Fruit fly (Drosophila melanogaster) whole organism, pupa: ENCODE measurements around the gene PIG-Wb.

Experiments used
- CG15710 ChIP-seq: fragments of 200-800 bp; sonication (Bioruptor generic); optimal IDR thresholded peaks from 2 replicates; lab custom pipeline; 2018; ENCODE audit warnings: missing biosample characterization, mild to moderate bottlenecking, missing genetic modification characterization, moderate library complexity
- CG17806 ChIP-seq: fragments of 200-800 bp; sonication (Bioruptor generic); optimal IDR thresholded peaks from 2 replicates; lab custom pipeline; 2018; ENCODE audit warnings: missing biosample characterization, mild to moderate bottlenecking, missing genetic modification characterization, moderate library complexity
- CG8301 ChIP-seq: fragments of 200-800 bp; sonication (Bioruptor generic); optimal IDR thresholded peaks from 2 replicates; lab custom pipeline; 2018; ENCODE audit warnings: missing biosample characterization, mild to moderate bottlenecking, missing genetic modification characterization
- gl ChIP-seq: fragments of 200-800 bp; sonication (Bioruptor generic); optimal IDR thresholded peaks from 2 replicates; lab custom pipeline; 2018; ENCODE audit warnings: missing biosample characterization, mild to moderate bottlenecking, missing genetic modification characterization

DNA sequence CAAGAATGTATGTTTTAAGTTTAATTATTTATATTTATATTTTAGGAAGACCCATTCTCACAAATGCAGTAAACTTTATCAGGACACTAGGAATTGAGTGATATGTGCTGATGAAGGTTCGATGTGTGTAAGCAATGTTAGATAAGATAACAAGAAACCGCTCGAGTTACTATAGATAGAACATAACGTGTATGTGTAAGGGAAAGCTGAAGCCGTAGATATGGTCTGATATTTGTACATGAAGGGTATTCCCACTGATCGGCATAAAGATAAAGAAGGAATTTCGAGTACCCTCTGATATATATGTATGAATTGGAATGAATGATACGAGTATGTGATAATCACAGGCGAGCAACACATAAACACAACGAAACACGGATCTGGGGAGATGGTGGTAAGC is 46.2 kb upstream of the PIG-Wb start:
- TF ChIP-seq gl (tag; lab: Kevin White, UChicago) (no peak), CG15710 (tag; lab: Kevin White, UChicago) (no peak), CG8301 (tag; lab: Kevin White, UChicago) (no peak), CG17806 (tag; lab: Kevin White, UChicago) (no peak)
